Fruit fly (Drosophila melanogaster) ovary, adult (tissue): ENCODE results near the gene koko.
A peak's percentile ranks its signal among the peaks of the same experiment; 100 is the strongest.

Source experiments
- CG17801 ChIP-seq: fragments of 200-800 bp; optimal IDR thresholded peaks from 2 replicates; lab custom pipeline; 2019; ENCODE audit warnings: missing biosample characterization, mild to moderate bottlenecking, missing genetic modification characterization, moderate library complexity; ENCODE audit not compliant: partially characterized antibody

Gene koko

DNA sequence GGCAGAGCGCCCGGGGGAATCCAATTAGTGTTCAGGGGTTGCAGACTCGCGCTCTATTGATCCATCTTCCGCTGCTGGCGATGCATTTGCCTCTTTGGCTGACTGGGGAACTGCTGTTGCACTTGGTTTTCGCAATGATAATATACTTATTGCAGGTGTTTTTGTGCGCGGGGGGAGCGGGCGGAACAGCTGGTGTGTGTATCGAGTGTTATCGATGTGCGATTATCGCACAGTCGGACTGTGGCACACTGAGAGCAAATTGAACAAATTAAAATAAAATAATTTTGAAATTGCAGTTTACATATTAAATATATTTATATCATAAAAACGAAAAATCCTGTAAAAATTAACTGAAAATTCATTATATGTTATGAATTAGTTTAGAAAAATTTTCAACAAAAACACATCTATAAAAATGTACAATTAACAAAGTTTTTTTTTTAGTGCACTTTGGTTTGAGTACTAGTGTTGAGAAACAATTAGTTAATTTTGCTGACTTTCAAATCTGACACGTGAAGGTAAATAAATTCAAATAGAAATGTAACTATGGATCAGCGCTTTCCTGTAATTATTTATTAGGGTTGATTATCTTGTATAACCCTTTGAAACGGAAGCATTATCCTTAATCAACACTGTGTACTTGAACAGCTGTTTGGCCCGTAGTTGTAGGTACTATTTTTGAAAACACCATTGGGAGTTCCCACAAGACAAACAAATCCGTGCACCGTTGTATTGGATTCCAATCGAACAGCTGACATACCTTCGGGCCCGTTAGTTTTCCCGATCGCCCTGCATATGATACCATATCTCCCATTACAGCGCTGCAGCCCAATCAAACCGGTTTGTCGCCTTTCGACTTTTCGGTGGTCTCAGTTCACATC lies at the start of gene koko, which contains the start of gene Wdr37:
koko (plus strand) TSS at position 478 of the 881 bp plus-strand sequence.
Wdr37 (minus strand) TSS at position 168 of the 881 bp plus-strand sequence.
- peak; percentile 98 for TF ChIP-seq CG17801 (GFP tag; lab: Kevin White, UChicago)

DNA sequence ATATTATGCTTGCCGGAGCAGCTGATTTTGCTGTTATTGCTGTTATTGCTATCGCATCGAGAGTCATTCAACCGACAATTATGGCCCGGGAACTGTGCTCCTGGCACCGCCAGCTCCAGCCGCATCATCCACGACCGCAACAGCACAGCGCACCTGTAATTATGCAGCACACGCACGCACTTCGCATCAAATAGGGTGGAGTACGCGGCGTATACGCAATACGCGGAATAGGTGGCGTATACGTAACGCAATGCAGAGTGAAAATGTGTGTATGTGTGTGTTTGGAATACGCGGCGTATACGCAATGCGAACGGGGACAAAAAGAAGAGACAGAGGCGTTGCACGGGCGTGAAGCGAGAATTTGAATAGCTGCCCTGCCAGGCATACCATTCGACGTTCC lies 47.0 kb upstream of the koko start:
- no peak for TF ChIP-seq CG17801 (GFP tag; lab: Kevin White, UChicago)

DNA sequence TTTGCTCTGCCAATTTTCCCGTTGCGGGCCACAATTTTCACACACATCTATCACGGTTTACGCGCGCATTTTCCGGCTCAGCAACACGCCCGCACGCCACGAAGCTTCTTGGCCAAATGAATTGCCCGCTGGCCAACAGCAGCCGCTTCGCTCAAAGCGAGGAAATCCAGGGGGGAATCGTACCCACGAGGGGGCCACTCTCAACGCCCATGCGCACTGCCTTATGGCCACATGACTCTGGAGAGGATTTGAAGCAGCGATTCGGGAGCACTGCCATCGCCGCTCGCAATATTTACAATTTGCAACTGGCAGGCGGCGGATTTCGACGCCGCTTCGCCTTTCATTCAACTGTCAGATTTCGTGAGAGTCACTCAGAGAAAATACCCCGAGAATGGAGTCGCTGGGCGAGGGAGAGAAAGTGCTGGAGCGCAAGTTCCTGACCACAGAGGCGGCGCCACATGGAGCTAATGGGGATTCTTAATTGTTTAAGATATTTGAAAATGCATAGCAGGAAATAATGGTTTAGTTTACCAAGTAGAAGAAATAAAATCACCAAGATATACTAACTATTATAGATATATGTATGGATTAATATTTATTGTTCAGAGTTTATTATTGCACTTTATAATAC lies 42.1 kb upstream of the koko start, which contains the start of gene CG15803:
CG15803 (minus strand) TSS at position 99 of the 631 bp plus-strand sequence.
- no peak for TF ChIP-seq CG17801 (GFP tag; lab: Kevin White, UChicago)

DNA sequence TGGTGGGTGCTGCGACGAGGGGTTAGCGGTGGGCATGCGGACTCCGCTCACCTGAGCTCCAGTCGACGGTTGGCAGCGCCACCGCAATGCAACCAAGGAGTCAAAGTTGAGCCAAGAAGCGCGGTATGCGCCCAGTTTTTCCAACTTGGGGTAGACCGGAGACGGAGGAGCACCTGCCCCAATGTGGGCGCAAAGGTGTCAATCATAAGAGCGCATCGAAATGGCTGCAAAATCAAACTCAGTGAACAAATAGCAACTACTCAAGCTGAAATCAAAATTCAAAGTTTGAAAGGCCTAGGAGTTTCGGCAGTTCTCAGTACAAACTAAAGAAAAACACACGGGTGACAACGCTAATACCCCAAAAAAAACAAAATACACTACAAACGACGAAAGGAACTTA lies 41.1 kb upstream of the koko start, which contains the start of gene hmw:
hmw (plus strand) TSS at position 301 of the 400 bp plus-strand sequence.
- no peak for TF ChIP-seq CG17801 (GFP tag; lab: Kevin White, UChicago)

DNA sequence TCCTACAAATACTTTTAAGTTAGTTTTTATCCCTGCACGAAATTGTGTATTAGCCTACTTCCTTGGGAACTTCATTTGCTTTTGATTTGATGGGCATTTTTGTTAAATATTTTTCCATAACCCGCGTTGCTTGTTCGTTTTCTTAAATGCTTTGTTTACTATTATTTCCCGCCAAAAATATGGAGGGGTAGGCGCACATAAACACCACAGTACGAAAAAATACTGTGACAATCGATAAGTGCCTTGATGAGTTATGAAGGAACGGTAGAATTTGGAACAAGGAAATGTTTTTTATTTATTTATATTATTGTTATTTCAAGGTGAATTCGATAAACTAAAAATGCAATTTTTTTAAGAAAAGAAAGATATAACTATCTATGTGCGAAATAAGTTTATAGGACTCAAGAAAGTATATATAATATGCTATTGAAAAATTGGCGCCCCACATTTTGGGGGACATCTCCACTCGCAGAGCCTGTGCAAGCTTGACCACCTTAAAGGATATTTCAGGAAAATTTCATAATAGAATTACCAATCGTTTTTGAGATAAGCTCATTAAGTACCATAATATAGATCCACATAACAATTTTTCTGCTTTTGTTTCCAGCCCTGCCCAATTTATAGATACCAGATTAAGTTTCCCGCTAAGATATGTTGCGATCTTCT lies 36.7 kb upstream of the koko start, which contains the start of the genes WRNexo and Nup43:
WRNexo (minus strand) TSS at position 185 of the 666 bp plus-strand sequence.
Nup43 (plus strand) TSS at position 661 of the 666 bp plus-strand sequence.
- no peak for TF ChIP-seq CG17801 (GFP tag; lab: Kevin White, UChicago)

DNA sequence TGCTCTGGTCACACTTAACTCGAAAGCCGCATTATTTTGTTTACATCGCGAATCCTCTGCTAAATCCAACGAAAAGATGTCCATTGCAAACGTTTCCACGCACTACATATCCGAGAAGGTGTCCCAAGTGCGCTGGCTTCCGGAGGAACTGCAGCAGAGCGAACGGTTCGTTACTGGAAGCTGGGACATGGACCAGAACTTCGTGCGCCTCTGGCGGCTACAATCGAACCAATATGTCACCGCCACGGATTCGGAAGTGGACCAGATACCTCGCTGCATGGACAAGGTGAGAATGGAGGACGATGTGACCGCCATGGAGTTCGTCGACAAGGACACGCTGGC lies 36.2 kb upstream of the koko start:
- no peak for TF ChIP-seq CG17801 (GFP tag; lab: Kevin White, UChicago)

DNA sequence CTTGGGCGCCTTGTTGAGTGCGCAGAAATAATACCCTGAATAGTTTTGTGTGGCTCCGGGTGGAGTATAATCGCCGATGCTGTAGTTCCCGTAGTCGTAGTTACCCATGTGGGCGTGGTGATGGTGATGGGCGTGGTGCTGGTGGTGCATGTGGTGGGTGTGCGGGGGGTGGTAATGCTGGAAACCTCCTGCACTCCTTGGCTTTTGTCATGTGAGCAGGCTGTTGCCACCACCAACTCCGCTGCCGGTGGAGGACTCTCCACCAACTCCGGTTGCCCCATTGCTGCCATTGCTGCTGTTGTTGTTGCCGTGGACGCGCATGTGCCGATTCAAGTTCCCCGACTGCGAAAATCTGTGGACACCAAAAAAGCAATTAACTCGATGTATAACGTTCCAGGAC lies 34.2 kb upstream of the koko start:
- no peak for TF ChIP-seq CG17801 (GFP tag; lab: Kevin White, UChicago)

DNA sequence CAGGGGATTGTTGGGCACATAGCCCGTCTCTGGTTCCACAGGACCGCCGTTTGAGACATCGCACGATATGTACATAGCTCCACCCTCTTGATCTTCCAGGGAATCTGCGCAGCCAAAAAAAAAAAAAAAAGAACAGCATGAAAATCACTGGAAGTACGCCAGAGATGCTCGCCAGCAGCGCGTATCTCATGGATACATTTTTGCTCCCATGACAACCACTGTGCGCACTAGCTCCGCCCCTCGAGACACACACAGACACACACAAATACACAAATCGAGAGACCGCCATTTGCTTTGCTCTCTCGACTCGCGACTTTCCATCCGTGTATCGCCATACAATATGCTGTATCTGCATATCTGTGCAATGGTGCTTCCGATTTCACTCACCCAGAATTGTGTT lies 31.5 kb upstream of the koko start:
- TF ChIP-seq CG17801 (GFP tag; lab: Kevin White, UChicago), result no peak

DNA sequence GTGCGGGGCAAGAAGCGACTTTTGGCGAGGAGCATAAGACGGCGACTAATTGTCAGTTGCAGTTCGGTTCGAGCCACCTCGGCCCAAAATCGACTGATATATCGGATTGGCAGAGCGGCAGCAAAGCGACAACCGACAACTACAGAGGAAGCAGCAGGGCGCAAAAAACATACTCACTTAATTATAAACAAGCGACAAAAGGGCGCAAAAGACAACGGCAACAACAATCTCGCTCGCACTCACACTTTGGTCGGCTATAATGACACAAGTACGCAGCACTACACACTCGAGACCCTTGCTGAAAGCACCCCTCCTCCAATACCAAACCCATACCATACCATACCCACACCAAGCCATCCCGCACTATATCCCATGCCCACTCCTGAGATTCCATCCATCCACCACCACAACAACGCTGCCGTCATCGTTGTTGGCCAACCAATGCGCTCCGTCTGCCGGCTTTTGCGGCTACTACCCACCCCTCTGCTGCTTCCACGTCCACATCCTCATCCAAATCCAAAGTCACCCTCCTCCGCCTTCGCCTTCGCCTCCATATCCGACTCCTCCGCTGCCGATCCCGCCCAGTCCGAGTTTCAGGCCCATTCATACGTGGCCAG lies 30.0 kb upstream of the koko start, which contains the start of gene gl:
gl (minus strand) TSS at position 51 of the 617 bp plus-strand sequence.
- no peak for TF ChIP-seq CG17801 (GFP tag; lab: Kevin White, UChicago)

DNA sequence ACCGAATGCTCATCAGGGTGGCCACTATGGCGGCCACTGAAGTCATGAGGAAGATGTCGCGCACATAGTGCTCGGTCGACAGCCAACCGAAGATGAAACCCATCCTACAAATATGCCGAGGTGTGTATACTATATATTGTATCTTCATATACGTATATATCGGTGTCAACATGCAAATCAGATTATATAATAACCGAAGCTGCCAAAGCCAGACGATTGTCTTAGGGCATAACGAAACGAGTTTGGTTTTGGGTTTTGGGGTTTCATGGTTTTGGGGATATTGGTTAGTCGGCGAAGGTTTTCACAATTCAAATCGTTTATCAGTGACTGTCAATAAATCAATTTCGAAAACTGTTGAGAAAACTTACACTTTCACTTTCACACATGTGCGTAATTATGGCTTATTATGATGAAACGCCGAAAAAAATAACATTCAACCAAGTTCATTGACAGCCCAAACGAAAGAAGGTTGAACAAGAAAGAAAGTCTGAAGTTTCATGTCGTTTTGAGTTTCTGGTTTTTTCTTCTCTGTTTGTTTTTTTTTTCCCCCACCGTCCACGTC lies 22.5 kb upstream of the koko start:
- no peak for TF ChIP-seq CG17801 (GFP tag; lab: Kevin White, UChicago)

DNA sequence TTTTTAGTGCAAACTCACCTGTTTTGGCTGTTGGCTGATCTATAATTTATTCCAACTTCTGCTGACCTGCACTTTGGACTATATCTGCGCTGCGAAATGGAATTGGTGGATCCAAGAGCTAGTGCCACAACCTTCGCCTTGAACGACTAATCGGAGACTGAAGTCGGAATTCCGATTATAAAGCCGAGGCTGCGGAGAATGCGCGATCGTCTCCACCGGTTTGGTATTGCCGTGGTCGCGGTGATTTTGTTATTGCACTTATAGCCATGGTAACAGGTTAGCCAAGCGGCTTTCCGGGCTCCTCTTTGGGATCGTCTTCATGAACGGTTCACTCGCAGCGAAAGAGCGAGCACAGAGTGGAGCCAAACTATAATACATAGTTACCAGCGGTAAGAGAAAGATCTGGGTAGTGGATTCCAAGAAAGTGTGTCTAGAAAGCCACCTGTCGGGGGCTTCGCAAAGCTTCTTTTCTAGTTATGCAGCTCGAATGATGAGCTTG lies 21.8 kb upstream of the koko start, which contains the start of gene CG7675:
CG7675 (minus strand) TSS at position 165 of the 499 bp plus-strand sequence.
- no peak for TF ChIP-seq CG17801 (GFP tag; lab: Kevin White, UChicago)

DNA sequence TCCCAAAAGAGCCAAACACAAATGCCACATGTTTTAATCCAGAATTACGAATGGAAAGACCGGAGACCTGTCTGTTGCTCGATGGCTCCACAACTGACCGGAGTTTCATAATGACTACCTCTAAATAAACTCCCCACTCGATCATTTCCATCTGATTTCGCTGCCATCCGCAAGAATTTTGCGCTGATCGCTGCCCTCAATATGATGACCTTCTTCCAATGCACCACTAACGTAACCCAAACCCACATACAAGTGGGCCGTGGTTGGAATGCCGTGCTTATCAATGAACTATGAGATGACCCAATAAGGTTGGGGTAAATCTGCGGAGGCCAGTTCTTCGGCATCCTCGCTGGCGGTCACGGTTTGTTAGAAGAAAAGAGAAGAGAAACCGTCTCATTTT lies 17.9 kb upstream of the koko start, which contains the start of gene CG14309:
CG14309 (minus strand) TSS at position 101 of the 400 bp plus-strand sequence.
- no peak for TF ChIP-seq CG17801 (GFP tag; lab: Kevin White, UChicago)

DNA sequence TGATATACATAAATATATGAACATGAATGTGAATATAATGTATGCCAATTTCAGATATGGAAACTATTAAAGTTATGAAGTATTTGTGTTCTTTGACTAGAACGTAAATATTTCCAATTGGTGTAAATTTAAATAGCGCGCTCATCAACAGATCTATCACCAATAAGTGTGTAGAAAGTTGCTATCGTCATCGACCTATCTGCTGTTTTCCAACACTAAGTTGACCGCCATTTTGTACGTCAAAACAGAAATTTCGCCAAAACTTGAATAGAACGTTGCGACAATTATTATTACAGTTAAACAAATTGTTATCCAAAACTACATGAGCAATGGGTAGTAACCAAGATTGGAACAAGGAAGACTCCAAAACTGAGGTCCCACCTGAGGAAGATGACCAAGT lies 17.2 kb upstream of the koko start, which contains the start of gene cona:
cona (plus strand) TSS at position 236 of the 400 bp plus-strand sequence.
- TF ChIP-seq CG17801 (GFP tag; lab: Kevin White, UChicago), result no peak

DNA sequence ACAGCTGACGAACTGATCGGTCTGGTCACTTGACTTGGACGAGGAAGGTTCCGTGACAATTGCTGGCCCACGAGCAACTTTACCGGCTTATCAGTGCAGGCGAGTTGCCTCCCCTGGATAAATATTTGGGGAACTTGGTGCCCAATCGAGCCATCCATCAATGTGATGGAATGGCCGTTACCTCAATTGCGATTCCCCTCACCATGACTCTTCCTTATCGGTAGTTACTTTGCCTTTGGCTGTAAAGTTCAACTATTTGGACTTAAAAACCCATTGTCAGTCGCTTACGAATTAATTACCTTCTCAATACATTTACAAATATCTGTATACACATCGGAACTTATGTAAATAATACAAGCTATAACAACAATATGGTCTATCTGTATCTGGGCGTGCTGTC lies 13.0 kb upstream of the koko start, which contains the start of gene Vha100-4:
Vha100-4 (minus strand) TSS at position 16 of the 400 bp plus-strand sequence.
- no peak for TF ChIP-seq CG17801 (GFP tag; lab: Kevin White, UChicago)
